Worm (Caenorhabditis elegans) whole organism, mixed stage, embryonic: ENCODE data around the gene F43G6.16.

Experiments
- ces-1 ChIP-seq: fragments of 150-350 bp; optimal IDR thresholded peaks from 2 replicates; lab custom pipeline; 2014; ENCODE audit warnings: missing biosample characterization, missing genetic modification reagents, missing genetic modification characterization
- drap-1 ChIP-seq: fragments of 200-800 bp; sonication (Bioruptor generic); optimal IDR thresholded peaks from 3 replicates; lab custom pipeline; 2018; ENCODE audit warnings: mild to moderate bottlenecking, missing genetic modification characterization, missing compliant biosample characterization
- elt-1 ChIP-seq: sonication (generic microtip); optimal IDR thresholded peaks from 2 replicates; lab custom pipeline; 2017; ENCODE audit warnings: missing genetic modification characterization, mild to moderate bottlenecking, missing compliant biosample characterization, antibody characterized with exemption, moderate library complexity, borderline replicate concordance; ENCODE audit not compliant: insufficient read depth
- flh-1 ChIP-seq: fragments of 200-800 bp; sonication (Bioruptor generic); optimal IDR thresholded peaks from 2 replicates; lab custom pipeline; 2018; ENCODE audit warnings: mild to moderate bottlenecking, missing genetic modification characterization, moderate library complexity, missing compliant biosample characterization
- nhr-28 ChIP-seq: fragments of 150-350 bp; optimal IDR thresholded peaks from 2 replicates; lab custom pipeline; 2014; ENCODE audit warnings: missing biosample characterization, missing genetic modification characterization
- nhr-76 ChIP-seq: sonication (generic microtip); optimal IDR thresholded peaks from 2 replicates; lab custom pipeline; 2017; ENCODE audit warnings: missing biosample characterization, missing genetic modification characterization
- pha-4 ChIP-seq: fragments of 150-350 bp; optimal IDR thresholded peaks from 2 replicates; lab custom pipeline; 2018; ENCODE audit warnings: missing biosample characterization, missing genetic modification reagents, missing genetic modification characterization
- unc-120 ChIP-seq: sonication (generic microtip); optimal IDR thresholded peaks from 2 replicates; lab custom pipeline; 2017; ENCODE audit warnings: missing genetic modification characterization, missing compliant biosample characterization; ENCODE audit not compliant: poor library complexity, severe bottlenecking
- unc-62 ChIP-seq: fragments of 150-350 bp; optimal IDR thresholded peaks from 2 replicates; lab custom pipeline; 2014; ENCODE audit warnings: missing biosample characterization, missing genetic modification reagents, missing genetic modification characterization

The F43G6.16 gene

DNA sequence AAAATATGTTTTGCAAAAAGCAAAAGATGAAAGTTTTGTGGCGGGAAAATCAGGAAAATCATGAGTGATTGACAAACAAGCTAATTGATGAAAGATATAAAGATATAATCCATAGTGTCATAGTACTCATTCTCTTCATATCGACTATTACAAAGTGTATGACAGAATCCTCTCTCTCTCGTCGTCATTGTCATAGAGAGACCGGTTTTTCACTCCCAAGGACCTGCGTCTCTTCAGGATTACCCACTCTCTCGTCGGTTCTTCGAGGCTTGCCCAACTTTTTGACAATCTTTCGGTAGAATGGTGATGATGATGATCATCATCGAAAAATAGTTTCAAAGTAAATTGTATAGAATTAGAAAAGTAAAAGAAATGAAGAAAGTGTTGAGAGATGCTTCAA is 45.1 kb downstream of the F43G6.16 start:
- peak; percentile 87 for TF ChIP-seq unc-62 (GFP tag; lab: Kevin White, UChicago)
- TF ChIP-seq nhr-76 (tag; lab: Kevin White, UChicago) = no peak
- TF ChIP-seq unc-120 (tag; lab: Kevin White, UChicago) = peak; percentile 29

DNA sequence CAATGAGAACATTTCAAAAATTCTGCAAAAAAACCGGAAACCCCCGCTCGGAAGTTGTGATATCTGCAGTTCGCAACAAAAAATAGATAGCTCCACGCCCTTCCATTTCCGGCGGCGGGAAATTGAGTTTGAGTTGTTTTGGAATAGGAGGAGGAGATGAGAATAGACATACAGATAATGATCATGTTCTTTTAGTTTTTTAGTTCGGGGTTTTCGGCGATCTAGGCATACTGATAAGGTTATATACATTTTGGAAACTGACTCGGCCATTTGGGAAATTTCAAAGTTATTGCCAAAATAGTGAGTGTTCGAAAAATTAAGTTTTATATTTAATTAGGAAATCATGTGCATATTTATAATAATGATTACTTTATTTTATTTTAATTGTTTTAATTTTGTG is 48.6 kb downstream of the F43G6.16 start:
- no peak for TF ChIP-seq drap-1 (GFP tag; lab: Kevin White, UChicago)
- TF ChIP-seq pha-4 = no peak
- TF ChIP-seq nhr-28 = no peak
- TF ChIP-seq elt-1 (tag; lab: Kevin White, UChicago) = peak; percentile 53

DNA sequence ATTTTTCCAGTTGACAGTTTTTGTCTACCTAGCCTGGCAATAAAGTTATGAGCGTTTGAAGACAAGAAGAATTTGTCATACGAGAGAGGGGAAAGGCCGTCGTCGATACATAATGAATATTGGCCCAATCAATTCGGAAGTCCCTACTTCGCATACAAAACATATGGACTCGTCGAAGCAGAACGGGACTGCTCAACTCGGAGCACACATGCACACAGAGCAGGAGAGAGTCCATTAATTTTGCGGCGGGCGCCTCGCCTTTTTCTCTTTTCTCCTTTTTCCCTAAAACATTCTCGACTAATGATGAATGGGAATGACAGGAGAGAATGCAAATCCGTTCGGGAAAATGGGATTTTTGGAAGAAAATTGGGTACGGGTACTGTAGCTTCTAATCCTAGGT is 49.9 kb downstream of the F43G6.16 start, which contains the start of gene F13D12.8:
F13D12.8 (minus strand) TSS at position 82 of the 400 bp plus-strand sequence.
- no peak for TF ChIP-seq nhr-28
- TF ChIP-seq ces-1 (GFP tag; lab: Kevin White, UChicago) = peak; percentile 39
- TF ChIP-seq flh-1 (GFP tag; lab: Kevin White, UChicago) = no peak
- no peak for TF ChIP-seq drap-1 (GFP tag; lab: Kevin White, UChicago)
